Fruit fly (Drosophila melanogaster) whole organism, embryonic: ENCODE results near the gene Sec63.

Experiments used
- Antp ChIP-seq: fragments of 200-800 bp; sonication (Bioruptor generic); optimal IDR thresholded peaks from 3 replicates; lab custom pipeline; 2016; ENCODE audit warnings: missing biosample characterization, missing genetic modification characterization
- CG10147 ChIP-seq: fragments of 200-800 bp; sonication (Bioruptor generic); optimal IDR thresholded peaks from 2 replicates; lab custom pipeline; 2019; ENCODE audit warnings: missing biosample characterization, mild to moderate bottlenecking, missing genetic modification characterization, moderate library complexity
- CG10543 ChIP-seq: fragments of 200-800 bp; sonication (Bioruptor generic); optimal IDR thresholded peaks from 3 replicates; lab custom pipeline; 2017; ENCODE audit warnings: missing biosample characterization, mild to moderate bottlenecking, missing genetic modification characterization, moderate library complexity
- CG10979 ChIP-seq: fragments of 200-800 bp; sonication (Bioruptor generic); optimal IDR thresholded peaks from 2 replicates; lab custom pipeline; 2018; ENCODE audit warnings: missing biosample characterization, mild to moderate bottlenecking, missing genetic modification characterization, moderate library complexity
- CG11247 ChIP-seq: fragments of 200-800 bp; sonication (Bioruptor generic); IDR thresholded peaks from 2 replicates; pipeline ENCODE4 v1.3.6; 2022; ENCODE audit warnings: missing biosample characterization, missing genetic modification characterization
- CG11504 ChIP-seq: fragments of 200-800 bp; sonication (Bioruptor generic); optimal IDR thresholded peaks from 3 replicates; lab custom pipeline; 2019; ENCODE audit warnings: missing biosample characterization, mild to moderate bottlenecking, missing genetic modification characterization, moderate library complexity
- CG15073 ChIP-seq: fragments of 200-800 bp; sonication (Bioruptor generic); optimal IDR thresholded peaks from 2 replicates; lab custom pipeline; 2016; ENCODE audit warnings: missing biosample characterization, missing genetic modification characterization
- CG16815 ChIP-seq: fragments of 200-800 bp; sonication (Bioruptor generic); optimal IDR thresholded peaks from 3 replicates; lab custom pipeline; 2017; ENCODE audit warnings: missing biosample characterization, mild to moderate bottlenecking, missing genetic modification characterization
- CG30431 ChIP-seq: fragments of 200-800 bp; sonication (Bioruptor generic); optimal IDR thresholded peaks from 2 replicates; lab custom pipeline; 2017; ENCODE audit warnings: missing biosample characterization, missing genetic modification characterization
- CG31388 ChIP-seq: fragments of 200-800 bp; sonication (Bioruptor generic); optimal IDR thresholded peaks from 2 replicates; lab custom pipeline; 2016; ENCODE audit warnings: missing biosample characterization, missing genetic modification characterization
- CG32767 ChIP-seq: fragments of 200-800 bp; sonication (Bioruptor generic); IDR thresholded peaks from 2 replicates; pipeline ENCODE4 v1.3.6; 2022; ENCODE audit warnings: missing biosample characterization, missing genetic modification characterization
- CG3407 ChIP-seq: fragments of 200-800 bp; sonication (Bioruptor generic); optimal IDR thresholded peaks from 2 replicates; lab custom pipeline; 2018; ENCODE audit warnings: missing biosample characterization, mild to moderate bottlenecking, missing genetic modification characterization
- CG3726 ChIP-seq: fragments of 200-800 bp; sonication (Bioruptor generic); IDR thresholded peaks from 3 replicates; pipeline ENCODE4, ENCODE4 v1.3.6; 2022; ENCODE audit warnings: missing biosample characterization, missing genetic modification characterization
- CG3838 ChIP-seq: fragments of 200-800 bp; sonication (Bioruptor generic); optimal IDR thresholded peaks from 3 replicates; lab custom pipeline; 2016; ENCODE audit warnings: missing biosample characterization, missing genetic modification characterization
- CG42726 ChIP-seq: fragments of 200-800 bp; sonication (Bioruptor generic); IDR thresholded peaks from 2 replicates; pipeline ENCODE4 v1.3.6; 2022; ENCODE audit warnings: missing biosample characterization, missing genetic modification characterization; ENCODE audit not compliant: partially characterized antibody
- CG43689 ChIP-seq: fragments of 200-800 bp; sonication (Bioruptor generic); IDR thresholded peaks from 2 replicates; pipeline ENCODE4 v1.3.6; 2022; ENCODE audit warnings: missing biosample characterization, missing genetic modification characterization
- CG6272 ChIP-seq: fragments of 200-800 bp; sonication (Bioruptor generic); IDR thresholded peaks from 2 replicates; pipeline ENCODE4 v1.3.6; 2022; ENCODE audit warnings: missing biosample characterization, missing genetic modification characterization
- CG7987 ChIP-seq: fragments of 200-800 bp; sonication (Bioruptor generic); optimal IDR thresholded peaks from 2 replicates; lab custom pipeline; 2018; ENCODE audit warnings: missing biosample characterization, mild to moderate bottlenecking, missing genetic modification characterization, moderate library complexity
- CG8281 ChIP-seq: fragments of 200-800 bp; sonication (Bioruptor generic); optimal IDR thresholded peaks from 2 replicates; lab custom pipeline; 2018; ENCODE audit warnings: missing biosample characterization, mild to moderate bottlenecking, missing genetic modification characterization, moderate library complexity
- Deaf1 ChIP-seq: fragments of 200-800 bp; optimal IDR thresholded peaks from 3 replicates; lab custom pipeline; 2019; ENCODE audit warnings: missing biosample characterization, mild to moderate bottlenecking, missing genetic modification characterization, moderate library complexity
- Doc2 ChIP-seq: fragments of 200-800 bp; sonication (Bioruptor generic); IDR thresholded peaks from 2 replicates; pipeline ENCODE4 v1.3.6; 2022; ENCODE audit warnings: missing biosample characterization, missing genetic modification characterization
- Dref ChIP-seq: fragments of 200-800 bp; sonication (Bioruptor generic); IDR thresholded peaks from 2 replicates; pipeline ENCODE4 v1.3.6; 2022; ENCODE audit warnings: missing biosample characterization, missing genetic modification characterization
- HmgD ChIP-seq: fragments of 200-800 bp; sonication (Bioruptor generic); optimal IDR thresholded peaks from 3 replicates; lab custom pipeline; 2016; ENCODE audit warnings: missing biosample characterization, missing genetic modification characterization
- Hr51 ChIP-seq, 2 experiments: fragments of 200-800 bp; sonication (Bioruptor generic); optimal IDR thresholded peaks; 2 replicates in 1 of 2; 3 replicates in 1 of 2; lab custom pipeline; 2016 to 2018; ENCODE audit warnings: missing biosample characterization in 2 of 2, missing genetic modification characterization in 2 of 2, mild to moderate bottlenecking in 1 of 2, moderate library complexity in 1 of 2
- Lhr ChIP-seq: fragments of 200-800 bp; sonication (Bioruptor generic); optimal IDR thresholded peaks from 3 replicates; lab custom pipeline; 2017; ENCODE audit warnings: mild to moderate bottlenecking, missing biosample characterization, missing genetic modification reagents, missing genetic modification characterization
- Lim3 ChIP-seq: fragments of 200-800 bp; sonication (Bioruptor generic); IDR thresholded peaks from 2 replicates; pipeline ENCODE4 v1.3.6; 2022; ENCODE audit warnings: missing biosample characterization, missing genetic modification characterization
- MESR4 ChIP-seq: fragments of 200-800 bp; sonication (Bioruptor generic); optimal IDR thresholded peaks from 2 replicates; lab custom pipeline; 2018; ENCODE audit warnings: missing biosample characterization, mild to moderate bottlenecking, missing genetic modification characterization, moderate library complexity
- MTF-1 ChIP-seq: fragments of 200-800 bp; sonication (Bioruptor generic); optimal IDR thresholded peaks from 2 replicates; lab custom pipeline; 2018; ENCODE audit warnings: missing biosample characterization, mild to moderate bottlenecking, missing genetic modification characterization, borderline replicate concordance
- Mad ChIP-seq: fragments of 200-800 bp; sonication (Bioruptor generic); optimal IDR thresholded peaks from 2 replicates; lab custom pipeline; 2016; ENCODE audit warnings: missing biosample characterization, missing genetic modification characterization
- NFAT ChIP-seq: fragments of 200-800 bp; sonication (Bioruptor generic); IDR thresholded peaks from 2 replicates; pipeline ENCODE4 v1.3.6; 2022; ENCODE audit warnings: missing biosample characterization, missing genetic modification characterization
- Oaz ChIP-seq: fragments of 200-800 bp; sonication (Bioruptor generic); IDR thresholded peaks from 2 replicates; pipeline ENCODE4 v1.3.6; 2022; ENCODE audit warnings: missing biosample characterization, missing genetic modification characterization
- Ssrp ChIP-seq: fragments of 200-800 bp; sonication (Bioruptor generic); optimal IDR thresholded peaks from 2 replicates; lab custom pipeline; 2018; ENCODE audit warnings: missing biosample characterization, mild to moderate bottlenecking, missing genetic modification characterization, moderate library complexity
- abd-A ChIP-seq: fragments of 200-800 bp; sonication (Bioruptor generic); optimal IDR thresholded peaks from 3 replicates; lab custom pipeline; 2019; ENCODE audit warnings: missing biosample characterization, mild to moderate bottlenecking, missing genetic modification characterization, moderate library complexity
- ac ChIP-seq: fragments of 200-800 bp; sonication (Bioruptor generic); optimal IDR thresholded peaks from 3 replicates; lab custom pipeline; 2017; ENCODE audit warnings: missing biosample characterization, mild to moderate bottlenecking, missing genetic modification characterization
- ash1 ChIP-seq: fragments of 200-800 bp; sonication (Bioruptor generic); optimal IDR thresholded peaks from 2 replicates; lab custom pipeline; 2018; ENCODE audit warnings: missing biosample characterization, mild to moderate bottlenecking, missing genetic modification characterization
- br ChIP-seq: fragments of >200 bp; optimal IDR thresholded peaks from 2 replicates; lab custom pipeline; 2017
- dimm ChIP-seq: fragments of 200-800 bp; sonication (Bioruptor generic); IDR thresholded peaks from 2 replicates; pipeline ENCODE4 v1.3.6; 2022; ENCODE audit warnings: missing biosample characterization, missing genetic modification characterization
- dm ChIP-seq: fragments of 200-800 bp; sonication (Bioruptor generic); optimal IDR thresholded peaks from 3 replicates; lab custom pipeline; 2016; ENCODE audit warnings: missing biosample characterization, missing genetic modification characterization
- fd64A ChIP-seq: fragments of 200-800 bp; sonication (Bioruptor generic); optimal IDR thresholded peaks from 3 replicates; lab custom pipeline; 2018; ENCODE audit warnings: missing biosample characterization, mild to moderate bottlenecking, missing genetic modification characterization
- gce ChIP-seq: fragments of 200-800 bp; sonication (Bioruptor generic); IDR thresholded peaks from 3 replicates; pipeline ENCODE4 v1.3.6; 2022; ENCODE audit warnings: missing biosample characterization, missing genetic modification characterization
- gcm2 ChIP-seq: fragments of 200-800 bp; sonication (Bioruptor generic); optimal IDR thresholded peaks from 2 replicates; lab custom pipeline; 2016; ENCODE audit warnings: missing biosample characterization, missing genetic modification characterization
- grn ChIP-seq: fragments of 200-800 bp; sonication (Bioruptor generic); optimal IDR thresholded peaks from 3 replicates; lab custom pipeline; 2017; ENCODE audit warnings: missing biosample characterization, missing genetic modification characterization
- gt ChIP-seq: fragments of 200-800 bp; sonication (Bioruptor generic); IDR thresholded peaks from 2 replicates; pipeline ENCODE4 v1.3.6; 2022; ENCODE audit warnings: missing biosample characterization, missing genetic modification characterization
- ham ChIP-seq: fragments of 200-800 bp; sonication (Bioruptor generic); IDR thresholded peaks from 2 replicates; pipeline ENCODE4 v1.3.6; 2022; ENCODE audit warnings: missing biosample characterization, missing genetic modification characterization
- jigr1 ChIP-seq: fragments of 200-800 bp; sonication (Bioruptor generic); IDR thresholded peaks from 3 replicates; pipeline ENCODE4 v1.3.6; 2022; ENCODE audit warnings: missing biosample characterization, missing genetic modification characterization
- peb ChIP-seq: fragments of 200-800 bp; sonication (Bioruptor generic); IDR thresholded peaks from 2 replicates; pipeline ENCODE4 v1.3.6; 2022; ENCODE audit warnings: missing biosample characterization, missing genetic modification characterization
- rib ChIP-seq: fragments of 200-800 bp; sonication (Bioruptor generic); IDR thresholded peaks from 2 replicates; pipeline ENCODE4 v1.3.6; 2022; ENCODE audit warnings: missing biosample characterization, missing genetic modification characterization
- shn ChIP-seq: fragments of 200-800 bp; sonication (Bioruptor generic); optimal IDR thresholded peaks from 3 replicates; lab custom pipeline; 2016; ENCODE audit warnings: missing biosample characterization, missing genetic modification characterization
- sima ChIP-seq: fragments of 200-800 bp; sonication (Bioruptor generic); optimal IDR thresholded peaks from 2 replicates; lab custom pipeline; 2016; ENCODE audit warnings: missing biosample characterization, missing genetic modification characterization
- tgo ChIP-seq: fragments of 200-800 bp; sonication (Bioruptor generic); IDR thresholded peaks from 3 replicates; pipeline ENCODE4 v1.3.6; 2022; ENCODE audit warnings: missing biosample characterization, missing genetic modification characterization
- tx ChIP-seq: fragments of 200-800 bp; sonication (Bioruptor generic); optimal IDR thresholded peaks from 2 replicates; lab custom pipeline; 2016; ENCODE audit warnings: missing biosample characterization, missing genetic modification characterization
- unpg ChIP-seq: fragments of 200-800 bp; sonication (Bioruptor generic); optimal IDR thresholded peaks from 3 replicates; lab custom pipeline; 2018; ENCODE audit warnings: missing biosample characterization, mild to moderate bottlenecking, missing genetic modification characterization, moderate library complexity
- usp ChIP-seq: fragments of >200 bp; optimal IDR thresholded peaks from 2 replicates; lab custom pipeline; 2017; ENCODE audit warnings: missing biosample characterization, missing genetic modification characterization

The Sec63 gene

dm6 chr3L:7361095-7361522, 748 bp downstream of the Sec63 start (continued):
- TF ChIP-seq HmgD (GFP tag; lab: Kevin White, UChicago) (no peak), dimm (GFP tag; lab: Robert Waterston, UW) (no peak), Lim3 (GFP tag; lab: Robert Waterston, UW) (no peak), CG6272 (no peak), tx (GFP tag; lab: Kevin White, UChicago) (no peak), CG8281 (tag; lab: Kevin White, UChicago) (no peak), CG3407 (no peak), ham (GFP tag; lab: Robert Waterston, UW) (no peak), ac (GFP tag; lab: Kevin White, UChicago) (peak; percentile 56), peb (no peak), gt (GFP tag; lab: Robert Waterston, UW) (no peak), ash1 (no peak), tgo (no peak), CG32767 (no peak), CG10979 (tag; lab: Kevin White, UChicago) (peak; percentile 0), CG3726 (no peak), CG3838 (GFP tag; lab: Kevin White, UChicago) (no peak), br (no peak), Dref (GFP tag; lab: Robert Waterston, UW) (no peak), Deaf1 (peak; percentile 41), CG7987 (peak; percentile 4), CG11247 (no peak), Doc2 (no peak), CG15073 (GFP tag; lab: Kevin White, UChicago) (no peak), fd64A (GFP tag; lab: Kevin White, UChicago) (no peak), Lhr (GFP tag; lab: Kevin White, UChicago) (no peak), MTF-1 (no peak), jigr1 (GFP tag; lab: Robert Waterston, UW) (no peak), CG30431 (no peak), Mad (GFP tag; lab: Kevin White, UChicago) (no peak), CG42726 (GFP tag; lab: Robert Waterston, UW) (no peak), Antp (GFP tag; lab: Kevin White, UChicago) (no peak), shn (GFP tag; lab: Kevin White, UChicago) (no peak), CG10147 (GFP tag; lab: Kevin White, UChicago) (no peak), rib (GFP tag; lab: Robert Waterston, UW) (0 out of 2 replicates have a peak, but pooled peaks have one; percentile 16), sima (GFP tag; lab: Kevin White, UChicago) (no peak), NFAT (no peak), CG10543 (GFP tag; lab: Kevin White, UChicago) (no peak), dm (GFP tag; lab: Kevin White, UChicago) (peak; percentile 8), Oaz (GFP tag; lab: Robert Waterston, UW) (no peak), CG16815 (GFP tag; lab: Kevin White, UChicago) (no peak), CG11504 (peak; percentile 41), Ssrp (tag; lab: Kevin White, UChicago) (no peak), MESR4 (GFP tag; lab: Kevin White, UChicago) (no peak), unpg (peak; percentile 9), grn (GFP tag; lab: Kevin White, UChicago) (peak; percentile 94), gce (GFP tag; lab: Robert Waterston, UW) (peak; percentile 47; the same call in 1 of the 3 replicates), CG43689 (no peak), CG31388 (no peak), abd-A (no peak), usp (GFP tag; lab: Kevin White, UChicago) (no peak), Hr51 (GFP tag; optimal IDR thresholded peaks at IDR 0.05; lab: Kevin White, UChicago) (no peak), gcm2 (GFP tag; lab: Kevin White, UChicago) (no peak)
